Worm (Caenorhabditis elegans) whole organism, L4 larva: Measurements from ENCODE around the gene W08G11.5.

Experiments used
- T20F7.1 ChIP-seq: fragments of 200-800 bp; sonication (Bioruptor generic); optimal IDR thresholded peaks from 2 replicates; lab custom pipeline; 2018; ENCODE audit warnings: mild to moderate bottlenecking, missing genetic modification characterization, missing compliant biosample characterization
- ZK337.2 ChIP-seq: fragments of 200-800 bp; sonication (Bioruptor generic); IDR thresholded peaks from 2 replicates; pipeline ENCODE4 v1.3.6; 2022; ENCODE audit warnings: missing genetic modification reagents, missing genetic modification characterization, missing compliant biosample characterization
- aha-1 ChIP-seq: fragments of 150-350 bp; peaks from one replicate; lab custom pipeline; 2014; ENCODE audit warnings: missing biosample characterization, missing genetic modification characterization
- aly-2 ChIP-seq: sonication (generic microtip); optimal IDR thresholded peaks from 2 replicates; lab custom pipeline; 2018; ENCODE audit warnings: missing biosample characterization, missing genetic modification characterization
- ceh-20 ChIP-seq: fragments of 200-800 bp; sonication (Bioruptor generic); IDR thresholded peaks from 2 replicates; pipeline ENCODE4 v1.3.6; 2022; ENCODE audit warnings: missing genetic modification reagents, missing genetic modification characterization, missing compliant biosample characterization
- ceh-28 ChIP-seq: fragments of 150-350 bp; optimal IDR thresholded peaks from 2 replicates; lab custom pipeline; 2014; ENCODE audit warnings: missing biosample characterization, missing genetic modification reagents, missing genetic modification characterization
- ceh-32 ChIP-seq: sonication (generic microtip); optimal IDR thresholded peaks from 2 replicates; lab custom pipeline; 2016; ENCODE audit warnings: mild to moderate bottlenecking, missing genetic modification characterization, missing compliant biosample characterization; ENCODE audit not compliant: poor library complexity
- ceh-82 ChIP-seq: sonication (generic microtip); optimal IDR thresholded peaks from 2 replicates; lab custom pipeline; 2017; ENCODE audit warnings: missing biosample characterization, missing genetic modification characterization
- cey-2 ChIP-seq: sonication (generic microtip); optimal IDR thresholded peaks from 3 replicates; lab custom pipeline; 2017; ENCODE audit warnings: missing genetic modification characterization, mild to moderate bottlenecking, missing compliant biosample characterization, antibody characterized with exemption, borderline replicate concordance; ENCODE audit not compliant: insufficient read depth
- ctbp-1 ChIP-seq: fragments of 200-800 bp; sonication (Bioruptor generic); IDR thresholded peaks from 2 replicates; pipeline ENCODE4 v1.3.6; 2022; ENCODE audit warnings: missing genetic modification reagents, missing genetic modification characterization, missing compliant biosample characterization
- daf-16 ChIP-seq, 3 experiments: sonication (generic microtip); optimal IDR thresholded peaks; 2 replicates each; lab custom pipeline; 2016 to 2017; ENCODE audit warnings: missing genetic modification characterization in 3 of 3, missing genetic modification reagents in 3 of 3, mild to moderate bottlenecking in 2 of 3, missing compliant biosample characterization in 2 of 3, missing biosample characterization in 1 of 3, moderate library complexity in 1 of 3
- daf-19 ChIP-seq: fragments of 200-800 bp; sonication (Bioruptor generic); conservative IDR thresholded peaks from 2 replicates; pipeline ENCODE4 v1.3.6; 2022; ENCODE audit warnings: missing genetic modification characterization, missing compliant biosample characterization
- dmd-8 ChIP-seq: fragments of 200-800 bp; sonication (Bioruptor generic); IDR thresholded peaks from 2 replicates; pipeline ENCODE4 v1.3.6; 2022; ENCODE audit warnings: missing genetic modification characterization, missing compliant biosample characterization
- dmd-9 ChIP-seq: fragments of 200-800 bp; sonication (Bioruptor generic); IDR thresholded peaks from 2 replicates; pipeline ENCODE4 v1.3.6; 2022; ENCODE audit warnings: missing genetic modification reagents, missing genetic modification characterization, missing compliant biosample characterization
- dve-1 ChIP-seq: sonication (generic microtip); optimal IDR thresholded peaks from 2 replicates; lab custom pipeline; 2017; ENCODE audit warnings: antibody characterized with exemption, mild to moderate bottlenecking, missing genetic modification characterization, missing compliant biosample characterization; ENCODE audit not compliant: insufficient read depth
- egl-43 ChIP-seq: fragments of 200-800 bp; sonication (Bioruptor generic); IDR thresholded peaks from 2 replicates; pipeline ENCODE4 v1.3.6; 2022; ENCODE audit warnings: missing genetic modification reagents, missing genetic modification characterization, missing compliant biosample characterization
- fos-1 ChIP-seq: fragments of 150-350 bp; optimal IDR thresholded peaks from 2 replicates; lab custom pipeline; 2014; ENCODE audit warnings: missing biosample characterization, missing genetic modification characterization
- hif-1 ChIP-seq, 2 experiments: sonication (generic microtip); optimal IDR thresholded peaks; 2 replicates each; lab custom pipeline; 2016 to 2017; ENCODE audit warnings: missing compliant biosample characterization in 2 of 2, missing genetic modification characterization in 2 of 2, missing genetic modification reagents in 2 of 2, missing genotype in 2 of 2, mild to moderate bottlenecking in 1 of 2
- hlh-30 ChIP-seq: sonication (generic microtip); optimal IDR thresholded peaks from 2 replicates; lab custom pipeline; 2017; ENCODE audit warnings: antibody characterized with exemption, mild to moderate bottlenecking, missing genetic modification characterization, missing compliant biosample characterization; ENCODE audit not compliant: insufficient read depth
- lim-7 ChIP-seq: fragments of 200-800 bp; sonication (Bioruptor generic); IDR thresholded peaks from 2 replicates; pipeline ENCODE4 v1.3.6; 2022; ENCODE audit warnings: missing genetic modification characterization, missing compliant biosample characterization
- lin-13 ChIP-seq: fragments of 150-350 bp; optimal IDR thresholded peaks from 2 replicates; lab custom pipeline; 2014; ENCODE audit warnings: missing biosample characterization, missing genetic modification reagents, missing genetic modification characterization
- lin-15B ChIP-seq: fragments of 150-350 bp; sonication (generic microtip); optimal IDR thresholded peaks from 3 replicates; lab custom pipeline; 2014; ENCODE audit warnings: missing biosample characterization, missing genetic modification characterization
- mdl-1 ChIP-seq, 2 experiments: fragments of 150-350 bp in 1 of 2; sonication (generic microtip) in 1 of 2; optimal IDR thresholded peaks; 2 replicates each; lab custom pipeline; 2014 to 2017; ENCODE audit warnings: missing biosample characterization in 2 of 2, missing genetic modification characterization in 2 of 2
- mes-2 ChIP-seq: sonication (generic microtip); optimal IDR thresholded peaks from 2 replicates; lab custom pipeline; 2016; ENCODE audit warnings: missing genotype, mild to moderate bottlenecking, missing genetic modification characterization, missing compliant biosample characterization; ENCODE audit not compliant: poor library complexity, severe bottlenecking
- nhr-102 ChIP-seq: sonication (generic microtip); optimal IDR thresholded peaks from 2 replicates; lab custom pipeline; 2016; ENCODE audit warnings: mild to moderate bottlenecking, missing genetic modification characterization, moderate library complexity, missing compliant biosample characterization
- nhr-11 ChIP-seq: fragments of 150-350 bp; optimal IDR thresholded peaks from 2 replicates; lab custom pipeline; 2014; ENCODE audit warnings: missing biosample characterization, missing genetic modification characterization
- nhr-111 ChIP-seq: fragments of 200-800 bp; sonication (Bioruptor generic); optimal IDR thresholded peaks from 2 replicates; lab custom pipeline; 2018; ENCODE audit warnings: mild to moderate bottlenecking, missing genetic modification characterization, missing compliant biosample characterization
- nhr-25 ChIP-seq: sonication (generic microtip); optimal IDR thresholded peaks from 2 replicates; lab custom pipeline; 2017; ENCODE audit warnings: missing genetic modification characterization, mild to moderate bottlenecking, missing compliant biosample characterization, antibody characterized with exemption, moderate library complexity, borderline replicate concordance; ENCODE audit not compliant: insufficient read depth
- nhr-42 ChIP-seq: fragments of 200-800 bp; sonication (Bioruptor generic); IDR thresholded peaks from 2 replicates; pipeline ENCODE4 v1.3.6; 2022; ENCODE audit warnings: missing genetic modification characterization, missing compliant biosample characterization
- nhr-77 ChIP-seq: fragments of 150-350 bp; optimal IDR thresholded peaks from 2 replicates; lab custom pipeline; 2014; ENCODE audit warnings: missing biosample characterization, missing genetic modification characterization
- pha-4 ChIP-seq, 2 experiments: fragments of 150-350 bp in 1 of 2; fragments of 200-800 bp in 1 of 2; sonication (Bioruptor generic) in 1 of 2; IDR thresholded peaks in 1 of 2; optimal IDR thresholded peaks in 1 of 2; 2 replicates each; pipeline versions ENCODE4 v1.3.6 to Lab custom; 2014 to 2022; ENCODE audit warnings: missing genetic modification characterization in 2 of 2, missing genetic modification reagents in 2 of 2, missing biosample characterization in 1 of 2, missing compliant biosample characterization in 1 of 2
- php-3 ChIP-seq: fragments of 200-800 bp; sonication (Bioruptor generic); IDR thresholded peaks from 2 replicates; pipeline ENCODE4 v1.3.6; 2022; ENCODE audit warnings: missing genetic modification reagents, missing genetic modification characterization, missing compliant biosample characterization
- set-16 ChIP-seq: fragments of 200-800 bp; sonication (Bioruptor generic); IDR thresholded peaks from 2 replicates; pipeline ENCODE4 v1.3.6; 2022; ENCODE audit warnings: missing genetic modification reagents, missing genetic modification characterization, missing compliant biosample characterization
- skn-1 ChIP-seq: fragments of 150-350 bp; optimal IDR thresholded peaks from 2 replicates; lab custom pipeline; 2014; ENCODE audit warnings: missing biosample characterization, missing genetic modification characterization
- snpc-1.2 ChIP-seq: fragments of 200-800 bp; sonication (Bioruptor generic); IDR thresholded peaks from 2 replicates; pipeline ENCODE4 v1.3.6; 2022; ENCODE audit warnings: missing genetic modification reagents, missing genetic modification characterization, missing compliant biosample characterization
- snpc-4 ChIP-seq: fragments of 150-350 bp; optimal IDR thresholded peaks from 2 replicates; lab custom pipeline; 2014; ENCODE audit warnings: missing biosample characterization, missing genetic modification characterization
- spr-1 ChIP-seq: sonication (generic microtip); optimal IDR thresholded peaks from 2 replicates; lab custom pipeline; 2016; ENCODE audit warnings: mild to moderate bottlenecking, missing genetic modification characterization, missing compliant biosample characterization
- spr-3 ChIP-seq: fragments of 200-800 bp; sonication (Bioruptor generic); optimal IDR thresholded peaks from 2 replicates; lab custom pipeline; 2018; ENCODE audit warnings: mild to moderate bottlenecking, missing genetic modification characterization, missing compliant biosample characterization
- unc-62 ChIP-seq, 3 experiments: fragments of 150-350 bp in 1 of 3; sonication (generic microtip); optimal IDR thresholded peaks in 2 of 3; peaks in 1 of 3; 1 replicate in 1 of 3; 2 replicates in 2 of 3; lab custom pipeline; 2014 to 2017; ENCODE audit warnings: missing biosample characterization in 3 of 3, missing genetic modification characterization in 3 of 3, missing genetic modification reagents in 3 of 3, missing genotype in 1 of 3
- vab-7 ChIP-seq: fragments of 200-800 bp; sonication (Bioruptor generic); IDR thresholded peaks from 2 replicates; pipeline ENCODE4 v1.3.6; 2022; ENCODE audit warnings: missing genetic modification reagents, missing genetic modification characterization, missing compliant biosample characterization
- zfp-3 ChIP-seq: fragments of 200-800 bp; sonication (Bioruptor generic); conservative IDR thresholded peaks from 2 replicates; pipeline ENCODE4 v1.3.6; 2022; ENCODE audit warnings: missing genetic modification reagents, missing genetic modification characterization, missing compliant biosample characterization
- zip-2 ChIP-seq: fragments of 150-350 bp; optimal IDR thresholded peaks from 2 replicates; lab custom pipeline; 2014; ENCODE audit warnings: missing biosample characterization, missing genetic modification characterization
- ztf-11 ChIP-seq: fragments of 150-350 bp; optimal IDR thresholded peaks from 2 replicates; lab custom pipeline; 2014; ENCODE audit warnings: missing biosample characterization, missing genetic modification characterization

The W08G11.5 gene

ce11 chrV:16376430-16376948, 30.2 kb upstream of the W08G11.5 start:
- TF ChIP-seq set-16 (GFP tag; lab: Robert Waterston, UW) (peak; percentile 95), cey-2 (tag; lab: Kevin White, UChicago) (no peak), spr-1 (tag; lab: Kevin White, UChicago) (no peak), nhr-102 (tag; lab: Kevin White, UChicago) (no peak), daf-19 (no peak), nhr-11 (tag; lab: Kevin White, UChicago) (no peak), snpc-1.2 (GFP tag; lab: Robert Waterston, UW) (0 out of 2 replicates have a peak, but pooled peaks have one; percentile 41), nhr-111 (no peak), dmd-8 (no peak)

DNA sequence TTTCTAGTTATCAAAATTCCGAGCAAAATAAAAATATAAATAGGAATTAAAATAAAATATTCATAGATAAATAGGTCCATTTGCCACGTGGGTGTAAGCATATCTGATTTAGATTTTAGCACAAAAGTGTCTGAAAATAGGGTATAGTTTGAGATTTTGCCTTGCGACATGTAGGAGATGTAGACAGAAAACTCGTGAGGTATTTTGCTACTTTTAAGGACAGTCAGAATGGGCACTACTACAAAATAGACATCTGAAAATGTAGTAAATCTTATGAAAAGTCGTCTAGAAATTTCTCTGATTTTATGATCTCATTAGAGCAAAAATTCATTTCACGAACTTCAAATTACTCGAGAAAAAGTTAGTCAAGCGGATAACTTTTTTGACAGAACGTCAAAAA, 28.4 kb upstream of the W08G11.5 start, which contains the start of gene srv-34:
TSS of gene srv-34 (minus strand) at position 101 of the 400 bp plus-strand sequence.
- TF ChIP-seq hif-1 (tag; optimal IDR thresholded peaks at IDR 0.05; lab: Kevin White, UChicago) (no peak), unc-62 (GFP tag; optimal IDR thresholded peaks at IDR 0.05 in 1 of 2; lab: Kevin White, UChicago) (peak in 1 of 2 experiments; percentile 62), unc-62 (tag; optimal IDR thresholded peaks at IDR 0.05; lab: Kevin White, UChicago) (no peak), egl-43 (GFP tag; lab: Robert Waterston, UW) (no peak), ceh-32 (tag; lab: Kevin White, UChicago) (no peak), T20F7.1 (GFP tag; lab: Kevin White, UChicago) (no peak), ctbp-1 (GFP tag; lab: Robert Waterston, UW) (no peak), vab-7 (no peak)

DNA sequence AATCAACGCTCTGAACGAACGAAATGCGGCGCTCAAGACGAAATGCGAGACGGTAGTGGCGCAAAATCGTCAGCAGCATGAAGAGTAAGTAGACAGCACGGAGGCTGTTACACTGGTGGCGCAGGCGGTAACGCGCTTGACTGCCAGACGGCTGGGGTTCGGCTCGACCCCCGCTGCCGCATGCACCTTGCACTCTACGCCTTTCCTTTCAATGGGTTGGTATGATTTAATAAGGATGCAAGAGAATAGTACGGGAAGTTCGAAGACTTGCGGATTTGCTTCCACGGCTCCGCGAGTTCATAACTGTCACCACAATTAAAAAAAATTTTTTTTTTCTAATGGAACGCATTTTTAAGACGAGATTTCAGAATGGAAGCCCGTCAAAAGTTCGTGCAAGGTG, 23.7 kb upstream of the W08G11.5 start:
- TF ChIP-seq lin-15B (tag; lab: Kevin White, UChicago) (no peak), ceh-82 (tag; lab: Kevin White, UChicago) (no peak), snpc-4 (no peak), nhr-77 (tag; lab: Kevin White, UChicago) (no peak), mes-2 (tag; lab: Kevin White, UChicago) (peak; percentile 85), spr-3 (GFP tag; lab: Kevin White, UChicago) (peak; percentile 83), pha-4 (GFP tag; IDR thresholded peaks at IDR 0.05; lab: Robert Waterston, UW) (peak; percentile 90), pha-4 (tag; optimal IDR thresholded peaks at IDR 0.05; lab: Kevin White, UChicago) (no peak), skn-1 (tag; lab: Kevin White, UChicago) (no peak), ctbp-1 (GFP tag; lab: Robert Waterston, UW) (peak; percentile 88; the same call in 1 of the 2 replicates), dve-1 (tag; lab: Kevin White, UChicago) (peak; percentile 78), zfp-3 (peak; percentile 62; the same call in 1 of the 2 replicates), nhr-11 (tag; lab: Kevin White, UChicago) (peak; percentile 37), php-3 (GFP tag; lab: Robert Waterston, UW) (peak; percentile 80), egl-43 (GFP tag; lab: Robert Waterston, UW) (peak; percentile 96), aly-2 (tag; lab: Kevin White, UChicago) (no peak), fos-1 (tag; lab: Kevin White, UChicago) (no peak), nhr-42 (GFP tag; lab: Robert Waterston, UW) (peak; percentile 84), ZK337.2 (GFP tag; lab: Robert Waterston, UW) (peak; percentile 83), dmd-9 (GFP tag; lab: Robert Waterston, UW) (peak; percentile 75), nhr-25 (tag; lab: Kevin White, UChicago) (peak; percentile 9), ceh-20 (peak; percentile 85), cey-2 (tag; lab: Kevin White, UChicago) (no peak), vab-7 (peak; percentile 90), mdl-1 (tag; optimal IDR thresholded peaks at IDR 0.05; lab: Kevin White, UChicago) (peak in 1 of 2 experiments; percentile 10), lin-13 (peak; percentile 89), lim-7 (GFP tag; lab: Robert Waterston, UW) (peak; percentile 90), aha-1 (tag; lab: Kevin White, UChicago) (peak; percentile 98), zip-2 (tag; lab: Kevin White, UChicago) (peak; percentile 1), daf-16 (GFP tag; optimal IDR thresholded peaks at IDR 0.05; lab: Kevin White, UChicago) (peak; percentile 37 to 88), daf-16 (tag; optimal IDR thresholded peaks at IDR 0.05; lab: Kevin White, UChicago) (no peak), dmd-8 (peak; percentile 92), ceh-28 (no peak), hlh-30 (tag; lab: Kevin White, UChicago) (peak; percentile 69), ztf-11 (tag; lab: Kevin White, UChicago) (no peak)
